Fruit fly (Drosophila melanogaster) whole organism, embryonic: Measurements from ENCODE around the gene Decay.
A peak's percentile ranks its signal among the peaks of the same experiment; 100 is the strongest.

Source experiments
- Atf3 ChIP-seq: fragments of 200-800 bp; sonication (Bioruptor generic); optimal IDR thresholded peaks from 3 replicates; lab custom pipeline; 2016; ENCODE audit warnings: missing biosample characterization, missing genetic modification characterization
- CG10654 ChIP-seq: fragments of 200-800 bp; sonication (Bioruptor generic); optimal IDR thresholded peaks from 2 replicates; lab custom pipeline; 2016; ENCODE audit warnings: missing biosample characterization, missing genetic modification characterization
- CG10979 ChIP-seq: fragments of 200-800 bp; sonication (Bioruptor generic); optimal IDR thresholded peaks from 2 replicates; lab custom pipeline; 2018; ENCODE audit warnings: missing biosample characterization, mild to moderate bottlenecking, missing genetic modification characterization, moderate library complexity
- CG12104 ChIP-seq: fragments of 200-800 bp; sonication (Bioruptor generic); optimal IDR thresholded peaks from 3 replicates; lab custom pipeline; 2016; ENCODE audit warnings: missing biosample characterization, missing genetic modification characterization
- CG13123 ChIP-seq: fragments of 200-800 bp; sonication (Bioruptor generic); optimal IDR thresholded peaks from 2 replicates; lab custom pipeline; 2016; ENCODE audit warnings: missing biosample characterization, missing genetic modification characterization
- CG15601 ChIP-seq: fragments of 200-800 bp; sonication (Bioruptor generic); optimal IDR thresholded peaks from 3 replicates; lab custom pipeline; 2019; ENCODE audit warnings: missing biosample characterization, mild to moderate bottlenecking, missing genetic modification characterization, moderate library complexity
- CG17385 ChIP-seq: fragments of 200-800 bp; sonication (Bioruptor generic); optimal IDR thresholded peaks from 3 replicates; lab custom pipeline; 2018; ENCODE audit warnings: missing biosample characterization, mild to moderate bottlenecking, missing genetic modification characterization
- CG17802 ChIP-seq: fragments of 200-800 bp; sonication (Bioruptor generic); optimal IDR thresholded peaks from 2 replicates; lab custom pipeline; 2018; ENCODE audit warnings: missing biosample characterization, mild to moderate bottlenecking, missing genetic modification characterization, moderate library complexity
- CG18262 ChIP-seq: fragments of 200-800 bp; optimal IDR thresholded peaks from 3 replicates; lab custom pipeline; 2019; ENCODE audit warnings: missing biosample characterization, mild to moderate bottlenecking, missing genetic modification characterization, moderate library complexity
- CG18599 ChIP-seq: fragments of 200-800 bp; sonication (Bioruptor generic); optimal IDR thresholded peaks from 3 replicates; lab custom pipeline; 2017; ENCODE audit warnings: missing biosample characterization, missing genetic modification characterization, mild to moderate bottlenecking, moderate library complexity, missing genetic modification reagents
- CG31224 ChIP-seq: fragments of 200-800 bp; sonication (Bioruptor generic); IDR thresholded peaks from 2 replicates; pipeline ENCODE4 v1.3.6; 2022; ENCODE audit warnings: missing biosample characterization, missing genetic modification characterization
- CG32767 ChIP-seq: fragments of 200-800 bp; sonication (Bioruptor generic); IDR thresholded peaks from 2 replicates; pipeline ENCODE4 v1.3.6; 2022; ENCODE audit warnings: missing biosample characterization, missing genetic modification characterization
- CG3847 ChIP-seq: fragments of 200-800 bp; sonication (Bioruptor generic); IDR thresholded peaks from 2 replicates; pipeline ENCODE4 v1.3.6; 2022; ENCODE audit warnings: missing biosample characterization, missing genetic modification characterization
- CG8924 ChIP-seq: fragments of 200-800 bp; optimal IDR thresholded peaks from 3 replicates; lab custom pipeline; 2019; ENCODE audit warnings: missing biosample characterization, mild to moderate bottlenecking, missing genetic modification characterization, moderate library complexity
- CG9817 ChIP-seq: fragments of 200-800 bp; sonication (Bioruptor generic); optimal IDR thresholded peaks from 2 replicates; lab custom pipeline; 2018; ENCODE audit warnings: missing biosample characterization, mild to moderate bottlenecking, missing genetic modification characterization, moderate library complexity
- D19A ChIP-seq: fragments of 200-800 bp; optimal IDR thresholded peaks from 3 replicates; lab custom pipeline; 2019; ENCODE audit warnings: missing biosample characterization, mild to moderate bottlenecking, missing genetic modification characterization, moderate library complexity
- Deaf1 ChIP-seq: fragments of 200-800 bp; optimal IDR thresholded peaks from 3 replicates; lab custom pipeline; 2019; ENCODE audit warnings: missing biosample characterization, mild to moderate bottlenecking, missing genetic modification characterization, moderate library complexity
- Dek ChIP-seq: fragments of 200-800 bp; sonication (Bioruptor generic); optimal IDR thresholded peaks from 3 replicates; lab custom pipeline; 2019; ENCODE audit warnings: missing biosample characterization, mild to moderate bottlenecking, missing genetic modification characterization, moderate library complexity
- Dll ChIP-seq: fragments of 200-800 bp; sonication (Bioruptor generic); IDR thresholded peaks from 4 replicates; pipeline ENCODE4 v1.3.6; 2022; ENCODE audit warnings: missing biosample characterization, missing genetic modification characterization; ENCODE audit not compliant: partially characterized antibody
- Doc3 ChIP-seq: fragments of 200-800 bp; sonication (Bioruptor generic); IDR thresholded peaks from 3 replicates; pipeline ENCODE4 v1.3.6; 2022; ENCODE audit warnings: missing biosample characterization, missing genetic modification characterization; ENCODE audit not compliant: partially characterized antibody
- E2f1 ChIP-seq: fragments of 200-800 bp; sonication (Bioruptor generic); IDR thresholded peaks from 2 replicates; pipeline ENCODE4 v1.3.6; 2022; ENCODE audit warnings: missing biosample characterization, missing genetic modification characterization
- Gug ChIP-seq: fragments of 200-800 bp; sonication (Bioruptor generic); IDR thresholded peaks from 4 replicates; pipeline ENCODE4 v1.3.6; 2022; ENCODE audit warnings: missing biosample characterization, missing genetic modification characterization
- H15 ChIP-seq: fragments of 200-800 bp; sonication (Bioruptor generic); IDR thresholded peaks from 3 replicates; pipeline ENCODE4 v1.3.6; 2022; ENCODE audit warnings: missing biosample characterization, missing genetic modification characterization
- HLH4C ChIP-seq: fragments of 200-800 bp; sonication (Bioruptor generic); IDR thresholded peaks from 3 replicates; pipeline ENCODE4 v1.3.6; 2022; ENCODE audit warnings: missing biosample characterization, missing genetic modification characterization; ENCODE audit not compliant: partially characterized antibody
- Hsf ChIP-seq: fragments of 200-800 bp; sonication (Bioruptor generic); optimal IDR thresholded peaks from 3 replicates; lab custom pipeline; 2016; ENCODE audit warnings: missing biosample characterization, missing genetic modification characterization
- Nf-YA ChIP-seq: fragments of 200-800 bp; sonication (Bioruptor generic); IDR thresholded peaks from 2 replicates; pipeline ENCODE4 v1.3.6; 2022; ENCODE audit warnings: missing biosample characterization, missing genetic modification characterization
- NfI ChIP-seq: fragments of 200-800 bp; sonication (Bioruptor generic); optimal IDR thresholded peaks from 3 replicates; lab custom pipeline; 2018; ENCODE audit warnings: missing biosample characterization, mild to moderate bottlenecking, missing genetic modification characterization, moderate library complexity
- Sin3A ChIP-seq: fragments of >200 bp; optimal IDR thresholded peaks from 2 replicates; lab custom pipeline; 2018
- Spps ChIP-seq: fragments of 200-800 bp; sonication (Bioruptor generic); optimal IDR thresholded peaks from 2 replicates; lab custom pipeline; 2018; ENCODE audit warnings: missing biosample characterization, mild to moderate bottlenecking, missing genetic modification characterization
- Trl ChIP-seq, 3 experiments: fragments of >200 bp in 2 of 3; fragments of 200-800 bp in 1 of 3; sonication (Bioruptor generic) in 1 of 3; optimal IDR thresholded peaks; 2 replicates in 1 of 3; 3 replicates in 2 of 3; lab custom pipeline; 2016 to 2017; ENCODE audit warnings: missing biosample characterization in 1 of 3, missing genetic modification characterization in 1 of 3
- amos ChIP-seq: fragments of 200-800 bp; sonication (Bioruptor generic); IDR thresholded peaks from 2 replicates; pipeline ENCODE4 v1.3.6; 2022; ENCODE audit warnings: missing biosample characterization, missing genetic modification characterization; ENCODE audit not compliant: partially characterized antibody
- dmrt99B ChIP-seq: fragments of 200-800 bp; sonication (Bioruptor generic); optimal IDR thresholded peaks from 2 replicates; lab custom pipeline; 2018; ENCODE audit warnings: missing biosample characterization, mild to moderate bottlenecking, missing genetic modification characterization, moderate library complexity
- eve ChIP-seq, 2 experiments: fragments of >200 bp; optimal IDR thresholded peaks; 2 replicates each; lab custom pipeline; 2017; ENCODE audit warnings: missing biosample characterization in 2 of 2, missing genetic modification characterization in 2 of 2
- gcm2 ChIP-seq: fragments of 200-800 bp; sonication (Bioruptor generic); optimal IDR thresholded peaks from 2 replicates; lab custom pipeline; 2016; ENCODE audit warnings: missing biosample characterization, missing genetic modification characterization
- grn ChIP-seq: fragments of 200-800 bp; sonication (Bioruptor generic); optimal IDR thresholded peaks from 3 replicates; lab custom pipeline; 2017; ENCODE audit warnings: missing biosample characterization, missing genetic modification characterization
- gsb ChIP-seq: fragments of 200-800 bp; sonication (Bioruptor generic); IDR thresholded peaks from 2 replicates; pipeline ENCODE4 v1.3.6; 2022; ENCODE audit warnings: missing biosample characterization, missing genetic modification characterization
- hb ChIP-seq: fragments of 200-800 bp; sonication (Bioruptor generic); IDR thresholded peaks from 3 replicates; pipeline ENCODE4 v1.3.6; 2022; ENCODE audit warnings: missing biosample characterization, missing genetic modification characterization; ENCODE audit not compliant: partially characterized antibody
- her ChIP-seq: fragments of 200-800 bp; sonication (Bioruptor generic); optimal IDR thresholded peaks from 2 replicates; lab custom pipeline; 2016; ENCODE audit warnings: missing biosample characterization, missing genetic modification characterization
- insv ChIP-seq, 2 experiments: fragments of 200-800 bp; sonication (Bioruptor generic); optimal IDR thresholded peaks; 3 replicates each; lab custom pipeline; 2016 to 2018; ENCODE audit warnings: missing biosample characterization in 2 of 2, missing genetic modification characterization in 2 of 2
- ken ChIP-seq: fragments of 200-800 bp; sonication (Bioruptor generic); IDR thresholded peaks from 3 replicates; pipeline ENCODE4 v1.3.6; 2022; ENCODE audit warnings: missing biosample characterization, missing genetic modification characterization
- kni ChIP-seq: fragments of 200-800 bp; sonication (Bioruptor generic); optimal IDR thresholded peaks from 3 replicates; lab custom pipeline; 2017; ENCODE audit warnings: mild to moderate bottlenecking, missing biosample characterization, missing genetic modification reagents, missing genetic modification characterization
- lov ChIP-seq, 2 experiments: fragments of 200-800 bp in 1 of 2; fragments of >200 bp in 1 of 2; sonication (Bioruptor generic) in 1 of 2; IDR thresholded peaks in 1 of 2; optimal IDR thresholded peaks in 1 of 2; 2 replicates in 1 of 2; 3 replicates in 1 of 2; pipeline versions ENCODE4 v1.3.6 to Lab custom; 2017 to 2022; ENCODE audit warnings: missing biosample characterization in 1 of 2, missing genetic modification characterization in 1 of 2
- maf-S ChIP-seq: fragments of 200-800 bp; sonication (Bioruptor generic); optimal IDR thresholded peaks from 2 replicates; lab custom pipeline; 2016; ENCODE audit warnings: missing biosample characterization, missing genetic modification characterization
- pho ChIP-seq: fragments of 200-800 bp; sonication (Bioruptor generic); optimal IDR thresholded peaks from 2 replicates; lab custom pipeline; 2016; ENCODE audit warnings: missing biosample characterization, missing genetic modification characterization
- prd ChIP-seq, 3 experiments: fragments of >200 bp in 2 of 3; fragments of 200-800 bp in 1 of 3; sonication (Bioruptor generic) in 1 of 3; optimal IDR thresholded peaks in 2 of 3; IDR thresholded peaks in 1 of 3; 2 replicates in 2 of 3; 3 replicates in 1 of 3; pipeline versions ENCODE4 v1.3.6 to Lab custom; 2017 to 2022; ENCODE audit warnings: missing biosample characterization in 1 of 3, missing genetic modification characterization in 1 of 3
- seq ChIP-seq: fragments of 200-800 bp; sonication (Bioruptor generic); IDR thresholded peaks from 2 replicates; pipeline ENCODE4 v1.3.6; 2022; ENCODE audit warnings: missing biosample characterization, missing genetic modification characterization
- tgo ChIP-seq: fragments of 200-800 bp; sonication (Bioruptor generic); IDR thresholded peaks from 3 replicates; pipeline ENCODE4 v1.3.6; 2022; ENCODE audit warnings: missing biosample characterization, missing genetic modification characterization
- tll ChIP-seq, 2 experiments: fragments of 200-800 bp in 1 of 2; fragments of >200 bp in 1 of 2; sonication (Bioruptor generic) in 1 of 2; optimal IDR thresholded peaks; 2 replicates each; lab custom pipeline; 2017 to 2019; ENCODE audit warnings: missing biosample characterization in 2 of 2, missing genetic modification characterization in 2 of 2, mild to moderate bottlenecking in 1 of 2, moderate library complexity in 1 of 2
- trem ChIP-seq: fragments of 200-800 bp; optimal IDR thresholded peaks from 3 replicates; lab custom pipeline; 2019; ENCODE audit warnings: missing biosample characterization, mild to moderate bottlenecking, missing genetic modification characterization, moderate library complexity

The Decay gene

DNA sequence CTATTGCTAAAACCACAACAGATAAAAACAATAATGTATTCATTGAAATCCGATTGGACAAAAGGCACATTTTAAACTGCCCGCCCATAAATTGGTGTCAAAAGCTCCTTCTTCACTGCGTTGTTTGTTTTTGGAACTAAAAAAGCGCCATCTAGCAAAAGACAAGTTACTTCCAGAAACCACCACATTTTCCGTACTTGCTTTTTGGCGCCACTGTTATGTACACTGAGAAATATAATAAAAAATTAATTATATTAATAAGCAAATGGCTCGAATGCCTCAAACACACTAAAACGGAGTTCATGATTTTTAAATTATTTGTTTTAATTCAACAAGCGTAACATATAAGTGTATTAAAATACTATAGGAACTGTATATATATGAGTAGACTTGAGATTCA is 3.5 kb downstream of the Decay start (continued):
- peak; percentile 75; the same call in 3 of the 4 replicates for TF ChIP-seq Gug
- TF ChIP-seq Dll (GFP tag; lab: Robert Waterston, UW), result no peak
- TF ChIP-seq CG10654 (GFP tag; lab: Kevin White, UChicago), result peak; percentile 80
- no peak for TF ChIP-seq kni (GFP tag; lab: Kevin White, UChicago)
- peak; percentile 79 for TF ChIP-seq D19A (tag; lab: Kevin White, UChicago)
- TF ChIP-seq CG3847 (GFP tag; lab: Robert Waterston, UW), result peak; percentile 74
- peak; percentile 88 for TF ChIP-seq H15 (GFP tag; lab: Robert Waterston, UW)
- peak; percentile 89 for TF ChIP-seq ken
- TF ChIP-seq Trl (optimal IDR thresholded peaks at IDR 0.05; lab: Kevin White, UChicago), result no peak
- peak; percentile 80 for TF ChIP-seq Trl (GFP tag; optimal IDR thresholded peaks at IDR 0.05; lab: Kevin White, UChicago)
- TF ChIP-seq E2f1, result peak; percentile 86
- TF ChIP-seq CG18599 (GFP tag; lab: Kevin White, UChicago), result peak; percentile 85
- TF ChIP-seq CG31224 (GFP tag; lab: Robert Waterston, UW), result peak; percentile 71
- peak; percentile 39 for TF ChIP-seq gcm2 (GFP tag; lab: Kevin White, UChicago)
- peak; percentile 79 for TF ChIP-seq Hsf (GFP tag; lab: Kevin White, UChicago)
- TF ChIP-seq CG10979 (tag; lab: Kevin White, UChicago), result peak; percentile 82
- peak; percentile 12 for TF ChIP-seq grn (GFP tag; lab: Kevin White, UChicago)
- TF ChIP-seq gsb, result peak; percentile 81
- peak; percentile 61 for TF ChIP-seq maf-S (GFP tag; lab: Kevin White, UChicago)
- peak; percentile 59 for TF ChIP-seq Deaf1
- TF ChIP-seq CG9817, result peak; percentile 83
- peak; percentile 73 for TF ChIP-seq trem (tag; lab: Kevin White, UChicago)
- TF ChIP-seq seq, result no peak
- TF ChIP-seq Doc3, result no peak
- peak; percentile 69 for TF ChIP-seq CG17802 (tag; lab: Kevin White, UChicago)
- peak in 1 of 2 experiments; percentile 70 for TF ChIP-seq insv (GFP tag; optimal IDR thresholded peaks at IDR 0.05; lab: Kevin White, UChicago)
- no peak for TF ChIP-seq prd (optimal IDR thresholded peaks at IDR 0.05; lab: Kevin White, UChicago)
- peak; percentile 88 for TF ChIP-seq prd (GFP tag; IDR thresholded peaks at IDR 0.05; lab: Robert Waterston, UW)
- TF ChIP-seq dmrt99B (tag; lab: Kevin White, UChicago), result peak; percentile 83
- TF ChIP-seq NfI (GFP tag; lab: Kevin White, UChicago), result peak; percentile 90
- TF ChIP-seq CG18262, result peak; percentile 87
- TF ChIP-seq tgo (GFP tag; lab: Robert Waterston, UW), result peak; percentile 91
- TF ChIP-seq CG8924 (tag; lab: Kevin White, UChicago), result peak; percentile 79
- TF ChIP-seq Spps, result peak; percentile 79
- TF ChIP-seq pho (GFP tag; lab: Kevin White, UChicago), result peak; percentile 61
- TF ChIP-seq hb (GFP tag; lab: Robert Waterston, UW), result no peak
- TF ChIP-seq CG32767 (GFP tag; lab: Robert Waterston, UW), result no peak
- peak; percentile 76 for TF ChIP-seq CG15601 (tag; lab: Kevin White, UChicago)
- no peak for TF ChIP-seq lov (optimal IDR thresholded peaks at IDR 0.05; lab: Kevin White, UChicago)
- TF ChIP-seq lov (GFP tag; IDR thresholded peaks at IDR 0.05; lab: Robert Waterston, UW), result peak; percentile 83; the same call in 2 of the 3 replicates
- TF ChIP-seq eve (GFP tag; optimal IDR thresholded peaks at IDR 0.05; lab: Kevin White, UChicago), result no peak
- TF ChIP-seq CG12104 (GFP tag; lab: Kevin White, UChicago), result peak; percentile 76
- no peak for TF ChIP-seq HLH4C (GFP tag; lab: Robert Waterston, UW)
- TF ChIP-seq CG13123 (GFP tag; lab: Kevin White, UChicago), result peak; percentile 63
- TF ChIP-seq Nf-YA (GFP tag; lab: Robert Waterston, UW), result peak; percentile 76
- peak; percentile 74 for TF ChIP-seq CG17385
- no peak for TF ChIP-seq Sin3A (lab: Kevin White, UChicago)
- no peak for TF ChIP-seq tll (GFP tag; optimal IDR thresholded peaks at IDR 0.05; lab: Kevin White, UChicago)
- peak; percentile 20 for TF ChIP-seq Atf3 (GFP tag; lab: Kevin White, UChicago)
- peak; percentile 72 for TF ChIP-seq her (GFP tag; lab: Kevin White, UChicago)
- peak; percentile 87 for TF ChIP-seq Dek
- TF ChIP-seq amos (GFP tag; lab: Robert Waterston, UW), result no peak
